Worm (Caenorhabditis elegans): Measurements from ENCODE around the gene marc-1.

DNA sequence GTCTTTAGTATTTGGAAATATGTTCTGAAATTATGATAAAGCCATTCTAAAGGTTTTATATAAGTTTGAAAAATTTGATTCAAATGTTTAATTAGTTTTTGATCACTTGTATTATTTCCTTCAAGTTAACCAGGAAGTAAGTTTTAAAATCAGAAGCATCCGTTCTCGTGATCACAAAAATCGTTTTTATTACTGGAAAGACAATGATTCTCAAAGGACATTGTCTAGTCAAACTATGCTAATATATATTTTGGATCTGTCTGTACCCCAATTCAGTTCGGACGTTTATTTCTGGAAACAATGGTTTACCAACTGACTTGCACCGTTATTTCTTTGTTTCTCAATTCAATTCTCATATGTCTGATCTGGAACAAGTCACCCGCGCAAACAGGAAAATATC lies 23.1 kb upstream of the marc-1 start, which contains the start of gene str-188:
- TF ChIP-seq med-1 (GFP tag; optimal IDR thresholded peaks at IDR 0.05; ENCODE audit: insufficient read depth) (no peak), klf-2 (GFP tag; conservative IDR thresholded peaks at IDR 0.05) (no peak), flt-1 (GFP tag; IDR thresholded peaks at IDR 0.05) (no peak)
